Worm (Caenorhabditis elegans) whole organism, L1 larva: ENCODE data around the gene C15H11.13.

ENCODE experiments used
- ceh-82 ChIP-seq, 3 experiments: fragments of 150-350 bp in 1 of 3; sonication (generic microtip) in 2 of 3; optimal IDR thresholded peaks; 2 replicates each; lab custom pipeline; 2014 to 2017; ENCODE audit warnings: missing biosample characterization in 3 of 3, missing genetic modification characterization in 3 of 3
- ces-1 ChIP-seq: fragments of 150-350 bp; optimal IDR thresholded peaks from 2 replicates; lab custom pipeline; 2014; ENCODE audit warnings: missing biosample characterization, missing genetic modification reagents, missing genetic modification characterization
- efl-1 ChIP-seq, 4 experiments: fragments of 150-350 bp; optimal IDR thresholded peaks in 3 of 4; peaks in 1 of 4; 1 replicate in 1 of 4; 2 replicates in 3 of 4; lab custom pipeline; 2014; ENCODE audit warnings: missing biosample characterization in 2 of 4, missing genetic modification characterization in 2 of 4, missing genetic modification reagents in 2 of 4
- ets-5 ChIP-seq: fragments of 200-800 bp; sonication (Bioruptor generic); IDR thresholded peaks from 2 replicates; pipeline ENCODE4 v1.3.6; 2022; ENCODE audit warnings: missing genetic modification characterization, missing compliant biosample characterization
- lin-13 ChIP-seq: fragments of 150-350 bp; optimal IDR thresholded peaks from 2 replicates; lab custom pipeline; 2014; ENCODE audit warnings: missing biosample characterization, missing genetic modification reagents, missing genetic modification characterization
- lin-15B ChIP-seq: fragments of 150-350 bp; sonication (generic microtip); optimal IDR thresholded peaks from 3 replicates; lab custom pipeline; 2014; ENCODE audit warnings: missing biosample characterization, missing genetic modification characterization
- lsy-2 ChIP-seq, 2 experiments: fragments of 150-350 bp; optimal IDR thresholded peaks; 2 replicates each; lab custom pipeline; 2014; ENCODE audit warnings: missing biosample characterization in 2 of 2, missing genetic modification characterization in 2 of 2
- nhr-11 ChIP-seq: fragments of 150-350 bp; optimal IDR thresholded peaks from 2 replicates; lab custom pipeline; 2014; ENCODE audit warnings: missing biosample characterization, missing genetic modification characterization
- tlp-1 ChIP-seq: fragments of 150-350 bp; optimal IDR thresholded peaks from 2 replicates; lab custom pipeline; 2014; ENCODE audit warnings: missing biosample characterization, missing genetic modification characterization

DNA sequence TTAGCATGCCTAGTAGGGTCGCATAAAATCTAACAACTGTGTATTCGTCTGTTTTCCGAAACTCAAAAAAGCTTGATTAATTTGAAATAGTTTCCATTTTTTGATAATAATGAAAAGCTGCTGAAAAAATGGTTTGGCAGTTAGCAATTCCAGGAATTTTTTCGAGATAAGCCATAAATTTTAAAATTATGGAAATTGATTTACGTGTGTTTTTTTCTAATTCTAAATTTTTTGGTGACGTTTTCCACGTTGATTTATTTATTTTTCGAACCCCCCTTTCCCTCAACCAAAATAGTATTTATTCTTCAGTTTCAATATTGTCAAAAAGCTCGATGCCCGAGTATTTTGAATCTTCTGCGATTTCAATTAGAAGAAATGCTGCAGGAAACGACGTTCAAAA, 34.0 kb downstream of the C15H11.13 start, which contains the start of gene F23B12.1:
- TF ChIP-seq efl-1 (optimal IDR thresholded peaks at IDR 0.05; lab: Kevin White, UChicago), result no peak
- TF ChIP-seq efl-1 (GFP tag; optimal IDR thresholded peaks at IDR 0.05 in 1 of 2; lab: Kevin White, UChicago), result no peak
- no peak for TF ChIP-seq lin-13 (GFP tag; lab: Kevin White, UChicago)
- no peak for TF ChIP-seq nhr-11 (tag; lab: Kevin White, UChicago)
- no peak for TF ChIP-seq ets-5
- TF ChIP-seq tlp-1 (tag; lab: Kevin White, UChicago), result no peak
- TF ChIP-seq ceh-82 (tag; optimal IDR thresholded peaks at IDR 0.05; lab: Kevin White, UChicago), result no peak
- TF ChIP-seq ces-1 (GFP tag; lab: Kevin White, UChicago), result no peak
- no peak for TF ChIP-seq lsy-2 (tag; optimal IDR thresholded peaks at IDR 0.05; lab: Kevin White, UChicago)
- no peak for TF ChIP-seq lin-15B (tag; lab: Kevin White, UChicago)
